Worm (Caenorhabditis elegans): ENCODE results near the gene str-196.

DNA sequence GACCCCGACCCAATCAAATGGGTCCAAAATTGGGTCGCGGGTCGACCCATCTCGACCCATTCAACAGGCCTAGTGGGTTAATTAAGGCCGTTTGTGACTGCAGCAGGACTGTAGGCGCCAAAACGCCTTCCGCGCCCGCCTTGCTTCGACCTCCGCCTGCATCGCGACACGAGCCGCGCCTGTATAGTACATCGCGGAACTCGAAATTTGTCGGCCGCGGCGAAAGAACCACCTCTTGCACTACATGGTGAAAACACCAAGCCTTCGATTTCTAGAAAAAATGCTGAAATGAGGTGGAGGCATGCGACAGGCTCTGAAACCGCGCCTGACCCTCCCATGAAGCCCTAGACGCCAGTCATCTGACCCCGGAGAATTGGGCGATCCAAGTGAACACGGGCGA lies 3.6 kb upstream of the str-196 start:
- TF ChIP-seq nhr-12 (tag; optimal IDR thresholded peaks at IDR 0.05) (no peak), alr-1 (tag; optimal IDR thresholded peaks at IDR 0.05) (no peak), ceh-82 (tag; optimal IDR thresholded peaks at IDR 0.05) (no peak), unc-62 (GFP tag; optimal IDR thresholded peaks at IDR 0.05) (no peak), mab-5 (tag; optimal IDR thresholded peaks at IDR 0.05) (no peak), lin-13 (GFP tag; optimal IDR thresholded peaks at IDR 0.05) (no peak), egl-27 (tag; optimal IDR thresholded peaks at IDR 0.05) (no peak), lsy-2 (tag; optimal IDR thresholded peaks at IDR 0.05) (no peak)
